Worm (Caenorhabditis elegans) whole organism, midembryonic: Measurements from ENCODE around the gene cyb-1.

Source experiments
- T22C8.4 ChIP-seq: fragments of 200-800 bp; sonication (Bioruptor generic); IDR thresholded peaks from 2 replicates; pipeline ENCODE4 v1.3.6; 2022; ENCODE audit warnings: missing genetic modification characterization, missing compliant biosample characterization
- cog-1 ChIP-seq: sonication (generic microtip); optimal IDR thresholded peaks from 2 replicates; lab custom pipeline; 2016; ENCODE audit warnings: missing genetic modification characterization, missing compliant biosample characterization
- flt-1 ChIP-seq: fragments of 200-800 bp; sonication (Bioruptor generic); IDR thresholded peaks from 2 replicates; pipeline ENCODE4 v1.3.6; 2022; ENCODE audit warnings: missing genetic modification characterization, missing compliant biosample characterization
- klf-2 ChIP-seq: fragments of 200-800 bp; sonication (Bioruptor generic); conservative IDR thresholded peaks from 2 replicates; pipeline ENCODE4 v1.3.6; 2022; ENCODE audit warnings: missing genetic modification reagents, missing genetic modification characterization, missing compliant biosample characterization
- med-1 ChIP-seq: sonication (generic microtip); optimal IDR thresholded peaks from 2 replicates; lab custom pipeline; 2017; ENCODE audit warnings: missing genetic modification characterization, mild to moderate bottlenecking, missing compliant biosample characterization, antibody characterized with exemption, missing genetic modification reagents; ENCODE audit not compliant: insufficient read depth
- ref-1 ChIP-seq: fragments of 200-800 bp; sonication (Bioruptor generic); conservative IDR thresholded peaks from 2 replicates; pipeline ENCODE4 v1.3.6; 2022; ENCODE audit warnings: missing genetic modification reagents, missing genetic modification characterization, missing compliant biosample characterization
- tab-1 ChIP-seq: fragments of 200-800 bp; sonication (Bioruptor generic); IDR thresholded peaks from 2 replicates; pipeline ENCODE4 v1.3.6; 2022; ENCODE audit warnings: missing genetic modification characterization, missing compliant biosample characterization
- ztf-23 ChIP-seq: fragments of 200-800 bp; sonication (Bioruptor generic); IDR thresholded peaks from 2 replicates; pipeline ENCODE4 v1.3.6; 2022; ENCODE audit warnings: missing genetic modification reagents, missing genetic modification characterization, missing compliant biosample characterization
- ztf-29 ChIP-seq: fragments of 200-800 bp; sonication (Bioruptor generic); IDR thresholded peaks from 2 replicates; pipeline ENCODE4 v1.3.6; 2022; ENCODE audit warnings: missing genetic modification reagents, missing genetic modification characterization, missing compliant biosample characterization

Gene cyb-1

DNA sequence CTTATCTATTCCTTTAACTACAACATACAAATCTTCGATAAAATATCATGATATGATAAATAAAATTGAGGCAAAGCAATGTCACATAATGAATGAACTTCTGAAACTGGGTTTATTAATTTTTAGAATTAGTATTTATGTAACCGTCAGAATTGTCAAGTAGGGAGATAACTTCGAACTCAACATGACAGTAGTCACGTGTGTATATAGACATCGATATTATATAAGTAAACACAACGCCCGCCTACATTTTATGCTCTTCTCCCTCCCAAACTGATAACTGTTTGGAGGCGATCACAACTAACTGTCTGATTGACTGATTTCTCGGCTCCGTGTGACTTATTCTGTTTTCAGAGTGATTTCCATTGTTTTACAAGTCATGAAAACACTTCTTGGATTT is 26.3 kb downstream of the cyb-1 start, which contains the start of gene ugt-54:
TSS of gene ugt-54 (plus strand) at position 355 of the 400 bp plus-strand sequence.
- no peak for TF ChIP-seq med-1 (GFP tag; lab: Kevin White, UChicago)
- no peak for TF ChIP-seq flt-1 (GFP tag; lab: Robert Waterston, UW)
- no peak for TF ChIP-seq ztf-29
- TF ChIP-seq klf-2 (GFP tag; lab: Robert Waterston, UW), result no peak
- no peak for TF ChIP-seq cog-1 (tag; lab: Kevin White, UChicago)
- TF ChIP-seq ztf-23 (GFP tag; lab: Robert Waterston, UW), result no peak
- TF ChIP-seq tab-1 (GFP tag; lab: Robert Waterston, UW), result no peak
- no peak for TF ChIP-seq ref-1 (GFP tag; lab: Robert Waterston, UW)
- no peak for TF ChIP-seq T22C8.4 (GFP tag; lab: Robert Waterston, UW)

DNA sequence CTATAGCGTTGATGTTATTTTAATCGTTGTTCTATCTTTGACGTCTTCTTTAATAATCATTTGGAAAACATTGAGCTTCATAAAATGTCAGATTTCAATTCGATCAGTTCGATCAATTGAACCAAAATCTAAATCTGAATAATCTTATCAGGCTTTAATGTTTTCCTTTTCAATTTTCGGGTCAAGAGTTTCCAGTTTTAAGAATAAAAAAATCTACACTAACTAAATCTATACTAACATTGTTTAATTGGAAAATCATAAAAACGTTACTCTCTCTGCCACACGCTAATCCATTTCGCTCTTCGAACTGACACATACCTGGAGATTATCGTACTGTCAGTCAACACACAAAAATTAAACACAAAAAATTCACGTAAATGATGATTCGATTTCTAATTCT is 29.2 kb downstream of the cyb-1 start, which contains the start of gene T25B9.11:
TSS of gene T25B9.11 (plus strand) at position 301 of the 400 bp plus-strand sequence.
- no peak for TF ChIP-seq ztf-23 (GFP tag; lab: Robert Waterston, UW)
- no peak for TF ChIP-seq ref-1 (GFP tag; lab: Robert Waterston, UW)
- no peak for TF ChIP-seq T22C8.4 (GFP tag; lab: Robert Waterston, UW)
- TF ChIP-seq med-1 (GFP tag; lab: Kevin White, UChicago), result no peak
- TF ChIP-seq klf-2 (GFP tag; lab: Robert Waterston, UW), result no peak
- no peak for TF ChIP-seq tab-1 (GFP tag; lab: Robert Waterston, UW)
- no peak for TF ChIP-seq ztf-29
- TF ChIP-seq flt-1 (GFP tag; lab: Robert Waterston, UW), result no peak

- TF ChIP-seq ztf-23 (GFP tag; lab: Robert Waterston, UW) (no peak), flt-1 (GFP tag; lab: Robert Waterston, UW) (no peak), med-1 (GFP tag; lab: Kevin White, UChicago) (no peak), cog-1 (tag; lab: Kevin White, UChicago) (no peak), klf-2 (GFP tag; lab: Robert Waterston, UW) (no peak), tab-1 (GFP tag; lab: Robert Waterston, UW) (no peak), ref-1 (GFP tag; lab: Robert Waterston, UW) (no peak), ztf-29 (no peak)
Measured at ce11 chrIV:10765053-10765452, 30.0 kb downstream of the cyb-1 start, which contains the start of gene T25B9.12. Gene T25B9.12, plus strand, starts transcription at chrIV:10765353.

- TF ChIP-seq cog-1 (tag; lab: Kevin White, UChicago), result no peak
- TF ChIP-seq flt-1 (GFP tag; lab: Robert Waterston, UW), result no peak
- no peak for TF ChIP-seq klf-2 (GFP tag; lab: Robert Waterston, UW)
- TF ChIP-seq T22C8.4 (GFP tag; lab: Robert Waterston, UW), result no peak
- no peak for TF ChIP-seq ref-1 (GFP tag; lab: Robert Waterston, UW)
Measured at ce11 chrIV:10766071-10766470, 31.1 kb downstream of the cyb-1 start.

ce11 chrIV:10768146-10768636 is 33.2 kb downstream of the cyb-1 start, which contains the start of gene T25B9.8:
Gene T25B9.8, minus strand, starts transcription at chrIV:10768196.
- TF ChIP-seq med-1 (GFP tag; lab: Kevin White, UChicago) (no peak), ztf-23 (GFP tag; lab: Robert Waterston, UW) (no peak), cog-1 (tag; lab: Kevin White, UChicago) (no peak), ztf-29 (no peak), flt-1 (GFP tag; lab: Robert Waterston, UW) (no peak), klf-2 (GFP tag; lab: Robert Waterston, UW) (no peak)

DNA sequence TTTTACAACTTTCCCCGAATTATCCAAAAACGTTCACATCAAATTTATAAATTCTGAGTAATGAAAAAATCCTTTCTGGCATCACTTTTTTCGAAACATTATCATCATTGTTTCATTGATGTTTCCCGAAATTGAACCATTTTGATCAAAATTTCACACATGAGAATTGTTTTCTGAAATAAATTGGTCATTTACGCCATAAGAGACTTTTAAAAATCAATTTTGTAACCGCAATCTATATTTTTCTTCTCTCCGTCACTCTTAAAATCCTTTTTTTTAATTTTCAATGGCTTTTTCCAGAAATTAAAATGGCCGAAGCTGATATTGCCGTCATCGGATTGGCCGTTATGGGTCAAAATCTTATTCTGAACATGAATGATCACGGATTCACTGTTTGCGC is 34.3 kb downstream of the cyb-1 start, which contains the start of gene T25B9.9:
TSS of gene T25B9.9 (plus strand) at position 301 of the 400 bp plus-strand sequence.
- TF ChIP-seq ref-1 (GFP tag; lab: Robert Waterston, UW) (no peak), ztf-29 (no peak), klf-2 (GFP tag; lab: Robert Waterston, UW) (no peak), ztf-23 (GFP tag; lab: Robert Waterston, UW) (no peak), cog-1 (tag; lab: Kevin White, UChicago) (no peak), T22C8.4 (GFP tag; lab: Robert Waterston, UW) (no peak), med-1 (GFP tag; lab: Kevin White, UChicago) (no peak), flt-1 (GFP tag; lab: Robert Waterston, UW) (no peak), tab-1 (GFP tag; lab: Robert Waterston, UW) (no peak)

- no peak for TF ChIP-seq flt-1 (GFP tag; lab: Robert Waterston, UW)
Measured at ce11 chrIV:10771296-10771695, 36.3 kb downstream of the cyb-1 start.

- TF ChIP-seq flt-1 (GFP tag; lab: Robert Waterston, UW) (no peak), T22C8.4 (GFP tag; lab: Robert Waterston, UW) (no peak), ztf-23 (GFP tag; lab: Robert Waterston, UW) (no peak), klf-2 (GFP tag; lab: Robert Waterston, UW) (no peak), tab-1 (GFP tag; lab: Robert Waterston, UW) (no peak), ref-1 (GFP tag; lab: Robert Waterston, UW) (no peak), cog-1 (tag; lab: Kevin White, UChicago) (no peak), ztf-29 (no peak), med-1 (GFP tag; lab: Kevin White, UChicago) (no peak)
Measured at ce11 chrIV:10773811-10774210, 38.8 kb downstream of the cyb-1 start, which contains the start of gene inpp-1. Gene inpp-1, minus strand, starts transcription at chrIV:10773911.

DNA sequence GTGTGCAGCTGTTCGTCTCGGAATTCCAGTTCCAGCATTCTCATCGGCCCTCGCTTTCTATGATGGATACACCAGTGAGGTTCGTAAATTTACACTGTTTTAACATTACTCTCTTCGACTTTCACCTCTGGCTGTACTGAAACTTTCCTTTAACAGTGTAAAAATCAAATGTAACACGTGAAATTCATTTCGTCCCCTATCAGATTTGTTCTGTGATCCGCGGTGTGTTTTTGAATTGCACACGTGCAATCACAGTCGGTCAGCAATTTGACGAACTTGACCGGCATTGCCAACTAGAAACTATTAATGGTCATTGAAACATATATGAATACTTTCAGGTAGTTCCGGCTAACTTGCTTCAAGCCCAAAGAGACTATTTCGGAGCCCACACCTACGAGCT is 42.1 kb downstream of the cyb-1 start:
- TF ChIP-seq ztf-29 (no peak), ref-1 (GFP tag; lab: Robert Waterston, UW) (no peak), ztf-23 (GFP tag; lab: Robert Waterston, UW) (no peak), cog-1 (tag; lab: Kevin White, UChicago) (no peak), tab-1 (GFP tag; lab: Robert Waterston, UW) (no peak), med-1 (GFP tag; lab: Kevin White, UChicago) (no peak), klf-2 (GFP tag; lab: Robert Waterston, UW) (no peak), flt-1 (GFP tag; lab: Robert Waterston, UW) (no peak), T22C8.4 (GFP tag; lab: Robert Waterston, UW) (no peak)
